Comparison of ENCODE assay signal across 5 fruit fly cellular contexts in genomic region chrX:16092614-16093280, dm6.
TF ChIP-seq lines count a peak whose summit lies in the region.

No protein-coding gene starts in this region.

- no peak for TF ChIP-seq CTCF in whole organism, embryonic (GFP tag; optimal IDR thresholded peaks at IDR 0.05; lab: Kevin White, UChicago)

TF ChIP-seq in whole organism, adult, 20 proteins besides CTCF, POLR2A, EP300 and RAD21 (continues in another document):
- TF ChIP-seq CG5204 (GFP tag; optimal IDR thresholded peaks at IDR 0.05; lab: Kevin White, UChicago): no peak
- TF ChIP-seq cic (GFP tag; optimal IDR thresholded peaks at IDR 0.05; lab: Kevin White, UChicago): peak; percentile 53
- TF ChIP-seq CG11617 (GFP tag; optimal IDR thresholded peaks at IDR 0.05; lab: Kevin White, UChicago): peak; percentile 14
- TF ChIP-seq CG33017 (tag; optimal IDR thresholded peaks at IDR 0.05; lab: Kevin White, UChicago): no peak
- no peak for TF ChIP-seq bab1 (GFP tag; optimal IDR thresholded peaks at IDR 0.05; lab: Kevin White, UChicago)
- no peak for TF ChIP-seq kay (GFP tag; lab: Kevin White, UChicago; ENCODE audit: borderline replicate concordance)
- peak; percentile 49 for TF ChIP-seq pad (GFP tag; optimal IDR thresholded peaks at IDR 0.05; lab: Kevin White, UChicago)
- no peak for TF ChIP-seq CG14711 (tag; optimal IDR thresholded peaks at IDR 0.05; lab: Kevin White, UChicago)
- TF ChIP-seq CG12768 (GFP tag; optimal IDR thresholded peaks at IDR 0.05; lab: Kevin White, UChicago): peak; percentile 14
- no peak for TF ChIP-seq tj (GFP tag; optimal IDR thresholded peaks at IDR 0.05; lab: Kevin White, UChicago)
- TF ChIP-seq CG1620 (GFP tag; optimal IDR thresholded peaks at IDR 0.05; lab: Kevin White, UChicago): no peak
- no peak for TF ChIP-seq CG7045 (GFP tag; optimal IDR thresholded peaks at IDR 0.05; lab: Kevin White, UChicago)
- peak; percentile 63 for TF ChIP-seq CG7101 (tag; optimal IDR thresholded peaks at IDR 0.05; lab: Kevin White, UChicago)
- TF ChIP-seq ovo (GFP tag; optimal IDR thresholded peaks at IDR 0.05; lab: Kevin White, UChicago): no peak
- TF ChIP-seq cnc (optimal IDR thresholded peaks at IDR 0.05; lab: Kevin White, UChicago): no peak
- peak; percentile 21 for TF ChIP-seq Mnt (GFP tag; optimal IDR thresholded peaks at IDR 0.05; lab: Kevin White, UChicago)
- no peak for TF ChIP-seq Hr96 (GFP tag; optimal IDR thresholded peaks at IDR 0.05; lab: Kevin White, UChicago)
- no peak for TF ChIP-seq Clk (GFP tag; optimal IDR thresholded peaks at IDR 0.05; lab: Kevin White, UChicago)
- TF ChIP-seq toe (GFP tag; optimal IDR thresholded peaks at IDR 0.05; lab: Kevin White, UChicago): no peak

TF ChIP-seq in whole organism, embryonic, 481 proteins besides CTCF, POLR2A, EP300 and RAD21 (continues in another document):
- TF ChIP-seq CG12299 (tag; optimal IDR thresholded peaks at IDR 0.05; lab: Kevin White, UChicago) (no peak), ind (GFP tag; optimal IDR thresholded peaks at IDR 0.05; lab: Kevin White, UChicago) (no peak), cg (GFP tag; optimal IDR thresholded peaks at IDR 0.05; lab: Kevin White, UChicago) (peak; percentile 43), Vsx1 (GFP tag; optimal IDR thresholded peaks at IDR 0.05; lab: Kevin White, UChicago) (no peak), CG3065 (GFP tag; optimal IDR thresholded peaks at IDR 0.05; lab: Kevin White, UChicago) (no peak), Atf3 (GFP tag; optimal IDR thresholded peaks at IDR 0.05; lab: Kevin White, UChicago) (no peak), CG8388 (GFP tag; optimal IDR thresholded peaks at IDR 0.05; lab: Kevin White, UChicago) (no peak), wor (GFP tag; IDR thresholded peaks at IDR 0.05; lab: Robert Waterston, UW) (no peak), CG32767 (GFP tag; IDR thresholded peaks at IDR 0.05; lab: Robert Waterston, UW) (no peak), Dip3 (GFP tag; optimal IDR thresholded peaks at IDR 0.05; lab: Kevin White, UChicago) (no peak), ems (GFP tag; optimal IDR thresholded peaks at IDR 0.05; lab: Kevin White, UChicago) (no peak), onecut (GFP tag; IDR thresholded peaks at IDR 0.05; lab: Robert Waterston, UW) (no peak), pros (GFP tag; optimal IDR thresholded peaks at IDR 0.05; lab: Kevin White, UChicago) (no peak), gsb (GFP tag; IDR thresholded peaks at IDR 0.05; lab: Robert Waterston, UW) (no peak), CHES-1-like (GFP tag; optimal IDR thresholded peaks at IDR 0.05; lab: Kevin White, UChicago) (no peak), kah (GFP tag; optimal IDR thresholded peaks at IDR 0.05; lab: Kevin White, UChicago) (no peak), CG34376 (GFP tag; optimal IDR thresholded peaks at IDR 0.05; lab: Kevin White, UChicago) (no peak), Trl (optimal IDR thresholded peaks at IDR 0.05; lab: Kevin White, UChicago) (no peak), Trl (GFP tag; optimal IDR thresholded peaks at IDR 0.05; lab: Kevin White, UChicago) (no peak), CG1832 (GFP tag; optimal IDR thresholded peaks at IDR 0.05; lab: Kevin White, UChicago) (no peak)

TF ChIP-seq in whole organism, prepupa, 60 proteins besides CTCF, POLR2A, EP300 and RAD21 (continues in another document):
- peak; percentile 19 for TF ChIP-seq CG6792 (GFP tag; optimal IDR thresholded peaks at IDR 0.05; lab: Kevin White, UChicago)
- TF ChIP-seq Sox15 (GFP tag; optimal IDR thresholded peaks at IDR 0.05; lab: Kevin White, UChicago): no peak
- peak; percentile 42 for TF ChIP-seq Met (GFP tag; optimal IDR thresholded peaks at IDR 0.05; lab: Kevin White, UChicago)
- TF ChIP-seq CG11762 (GFP tag; optimal IDR thresholded peaks at IDR 0.05; lab: Kevin White, UChicago; ENCODE audit: insufficient read depth): no peak
- TF ChIP-seq esn (GFP tag; optimal IDR thresholded peaks at IDR 0.05; lab: Kevin White, UChicago): peak; percentile 17
- no peak for TF ChIP-seq topi (GFP tag; optimal IDR thresholded peaks at IDR 0.05; lab: Kevin White, UChicago)
- no peak for TF ChIP-seq dac (GFP tag; optimal IDR thresholded peaks at IDR 0.05; lab: Kevin White, UChicago)
- TF ChIP-seq CG10631 (GFP tag; optimal IDR thresholded peaks at IDR 0.05; lab: Kevin White, UChicago): peak; percentile 16
- TF ChIP-seq CG6276 (GFP tag; optimal IDR thresholded peaks at IDR 0.05; lab: Kevin White, UChicago): peak; percentile 11
- peak; percentile 17 for TF ChIP-seq Sox14 (GFP tag; optimal IDR thresholded peaks at IDR 0.05; lab: Kevin White, UChicago)
- TF ChIP-seq eg (GFP tag; IDR thresholded peaks at IDR 0.05; lab: Robert Waterston, UW): 0 out of 3 replicates have a peak, but pooled peaks have one; percentile 19
- no peak for TF ChIP-seq dsx (GFP tag; optimal IDR thresholded peaks at IDR 0.05; lab: Kevin White, UChicago; ENCODE audit: poor library complexity, severe bottlenecking)
- peak; percentile 32; the same call in 1 of the 3 replicates for TF ChIP-seq CG8119 (GFP tag; IDR thresholded peaks at IDR 0.05; lab: Robert Waterston, UW)
- no peak for TF ChIP-seq CG3032 (tag; optimal IDR thresholded peaks at IDR 0.05; lab: Kevin White, UChicago)
- TF ChIP-seq Ets96B (tag; optimal IDR thresholded peaks at IDR 0.05; lab: Kevin White, UChicago): peak; percentile 16
- no peak for TF ChIP-seq CG6808 (GFP tag; optimal IDR thresholded peaks at IDR 0.05; lab: Kevin White, UChicago)
- no peak for TF ChIP-seq fd85E (GFP tag; optimal IDR thresholded peaks at IDR 0.05; lab: Kevin White, UChicago)
- TF ChIP-seq Hr39 (GFP tag; optimal IDR thresholded peaks at IDR 0.05; lab: Kevin White, UChicago): no peak
- TF ChIP-seq CG11902 (GFP tag; optimal IDR thresholded peaks at IDR 0.05; lab: Kevin White, UChicago): no peak

TF ChIP-seq in whole organism, pupa, 21 proteins besides CTCF, POLR2A, EP300 and RAD21:
- TF ChIP-seq CG8301 (tag; optimal IDR thresholded peaks at IDR 0.05; lab: Kevin White, UChicago) (peak; percentile 8), CG10348 (GFP tag; IDR thresholded peaks at IDR 0.05; lab: Robert Waterston, UW) (no peak), fd96Ca (GFP tag; IDR thresholded peaks at IDR 0.05; lab: Robert Waterston, UW) (peak; percentile 50; the same call in 1 of the 3 replicates), CG15710 (tag; optimal IDR thresholded peaks at IDR 0.05; lab: Kevin White, UChicago) (no peak), CG4496 (GFP tag; IDR thresholded peaks at IDR 0.05; lab: Robert Waterston, UW) (peak; percentile 74), CG12605 (GFP tag; IDR thresholded peaks at IDR 0.05; lab: Robert Waterston, UW) (0 out of 2 replicates have a peak, but pooled peaks have one; percentile 26), CG34367 (tag; optimal IDR thresholded peaks at IDR 0.05; lab: Kevin White, UChicago) (no peak), Pif1B (GFP tag; optimal IDR thresholded peaks at IDR 0.05; lab: Kevin White, UChicago) (peak; percentile 17), D1 (tag; optimal IDR thresholded peaks at IDR 0.05; lab: Kevin White, UChicago) (no peak), CG32121 (GFP tag; IDR thresholded peaks at IDR 0.05; lab: Robert Waterston, UW) (peak; percentile 53), CG13204 (GFP tag; optimal IDR thresholded peaks at IDR 0.05; lab: Kevin White, UChicago) (no peak), Snoo (tag; optimal IDR thresholded peaks at IDR 0.05; lab: Kevin White, UChicago) (no peak), gl (tag; optimal IDR thresholded peaks at IDR 0.05; lab: Kevin White, UChicago) (no peak), Pif1A (GFP tag; optimal IDR thresholded peaks at IDR 0.05; lab: Kevin White, UChicago) (peak; percentile 36), CG17806 (tag; optimal IDR thresholded peaks at IDR 0.05; lab: Kevin White, UChicago) (peak; percentile 10), EcR (GFP tag; optimal IDR thresholded peaks at IDR 0.05; lab: Kevin White, UChicago) (peak; percentile 54), CG14655 (GFP tag; optimal IDR thresholded peaks at IDR 0.05; lab: Kevin White, UChicago) (no peak), CG9948 (tag; optimal IDR thresholded peaks at IDR 0.05; lab: Kevin White, UChicago) (no peak), rn (GFP tag; IDR thresholded peaks at IDR 0.05; lab: Robert Waterston, UW) (no peak), Ets98B (GFP tag; IDR thresholded peaks at IDR 0.05; lab: Robert Waterston, UW) (no peak; the same call in 1 of the 2 replicates), CG8159 (tag; optimal IDR thresholded peaks at IDR 0.05; lab: Kevin White, UChicago) (peak; percentile 96)

TF ChIP-seq in whole organism, wandering third instar larva, 38 proteins besides CTCF, POLR2A, EP300 and RAD21:
- no peak for TF ChIP-seq CrebA (GFP tag; optimal IDR thresholded peaks at IDR 0.05; lab: Kevin White, UChicago; ENCODE audit: borderline replicate concordance)
- TF ChIP-seq Dfd (GFP tag; optimal IDR thresholded peaks at IDR 0.05; lab: Kevin White, UChicago): no peak
- TF ChIP-seq CG9705 (GFP tag; optimal IDR thresholded peaks at IDR 0.05; lab: Kevin White, UChicago): no peak
- TF ChIP-seq HLH106 (tag; optimal IDR thresholded peaks at IDR 0.05; lab: Kevin White, UChicago): no peak
- no peak for TF ChIP-seq Sp1 (GFP tag; optimal IDR thresholded peaks at IDR 0.05; lab: Kevin White, UChicago)
- no peak for TF ChIP-seq Hr78 (GFP tag; optimal IDR thresholded peaks at IDR 0.05; lab: Kevin White, UChicago)
- TF ChIP-seq Dif (GFP tag; optimal IDR thresholded peaks at IDR 0.05; lab: Kevin White, UChicago; ENCODE audit: partially characterized antibody): no peak
- TF ChIP-seq Hnf4 (GFP tag; optimal IDR thresholded peaks at IDR 0.05; lab: Kevin White, UChicago): no peak
- TF ChIP-seq psq (GFP tag; optimal IDR thresholded peaks at IDR 0.05; lab: Kevin White, UChicago): peak; percentile 16
- TF ChIP-seq brk (GFP tag; optimal IDR thresholded peaks at IDR 0.05; lab: Kevin White, UChicago): no peak
- TF ChIP-seq Mio (GFP tag; optimal IDR thresholded peaks at IDR 0.05; lab: Kevin White, UChicago): no peak
- TF ChIP-seq fru (GFP tag; optimal IDR thresholded peaks at IDR 0.05; lab: Kevin White, UChicago): peak; percentile 14
- peak in 1 of 2 experiments; percentile 12 for TF ChIP-seq foxo (GFP tag; optimal IDR thresholded peaks at IDR 0.05; lab: Kevin White, UChicago)
